Worm (Caenorhabditis elegans) whole organism, midembryonic: ENCODE data around the gene ntl-4.

Experiments
- T22C8.4 ChIP-seq: fragments of 200-800 bp; sonication (Bioruptor generic); IDR thresholded peaks from 2 replicates; pipeline ENCODE4 v1.3.6; 2022; ENCODE audit warnings: missing genetic modification characterization, missing compliant biosample characterization
- cog-1 ChIP-seq: sonication (generic microtip); optimal IDR thresholded peaks from 2 replicates; lab custom pipeline; 2016; ENCODE audit warnings: missing genetic modification characterization, missing compliant biosample characterization
- flt-1 ChIP-seq: fragments of 200-800 bp; sonication (Bioruptor generic); IDR thresholded peaks from 2 replicates; pipeline ENCODE4 v1.3.6; 2022; ENCODE audit warnings: missing genetic modification characterization, missing compliant biosample characterization
- klf-2 ChIP-seq: fragments of 200-800 bp; sonication (Bioruptor generic); conservative IDR thresholded peaks from 2 replicates; pipeline ENCODE4 v1.3.6; 2022; ENCODE audit warnings: missing genetic modification reagents, missing genetic modification characterization, missing compliant biosample characterization
- med-1 ChIP-seq: sonication (generic microtip); optimal IDR thresholded peaks from 2 replicates; lab custom pipeline; 2017; ENCODE audit warnings: missing genetic modification characterization, mild to moderate bottlenecking, missing compliant biosample characterization, antibody characterized with exemption, missing genetic modification reagents; ENCODE audit not compliant: insufficient read depth
- ref-1 ChIP-seq: fragments of 200-800 bp; sonication (Bioruptor generic); conservative IDR thresholded peaks from 2 replicates; pipeline ENCODE4 v1.3.6; 2022; ENCODE audit warnings: missing genetic modification reagents, missing genetic modification characterization, missing compliant biosample characterization
- tab-1 ChIP-seq: fragments of 200-800 bp; sonication (Bioruptor generic); IDR thresholded peaks from 2 replicates; pipeline ENCODE4 v1.3.6; 2022; ENCODE audit warnings: missing genetic modification characterization, missing compliant biosample characterization
- ztf-23 ChIP-seq: fragments of 200-800 bp; sonication (Bioruptor generic); IDR thresholded peaks from 2 replicates; pipeline ENCODE4 v1.3.6; 2022; ENCODE audit warnings: missing genetic modification reagents, missing genetic modification characterization, missing compliant biosample characterization
- ztf-29 ChIP-seq: fragments of 200-800 bp; sonication (Bioruptor generic); IDR thresholded peaks from 2 replicates; pipeline ENCODE4 v1.3.6; 2022; ENCODE audit warnings: missing genetic modification reagents, missing genetic modification characterization, missing compliant biosample characterization

Gene ntl-4

DNA sequence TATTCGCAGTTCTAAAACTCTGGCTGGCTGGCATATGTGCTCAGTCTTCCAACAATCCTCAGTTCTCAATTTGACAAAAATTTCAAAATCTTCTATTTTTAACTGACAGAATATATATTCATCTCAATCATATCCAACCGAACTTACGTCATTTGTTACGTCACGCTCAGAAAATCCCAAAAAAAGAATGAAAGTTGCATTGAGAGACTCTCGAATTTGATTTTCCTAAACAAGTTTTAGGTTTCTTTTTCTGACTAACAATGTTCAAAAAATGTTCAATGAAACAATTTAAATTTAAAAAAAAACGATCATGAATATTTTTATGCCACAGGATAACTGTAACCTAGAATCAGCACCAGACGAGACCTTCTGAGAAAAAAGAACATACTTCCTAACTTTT is 12.4 kb upstream of the ntl-4 start:
- no peak for TF ChIP-seq med-1 (GFP tag; lab: Kevin White, UChicago)
- TF ChIP-seq klf-2 (GFP tag; lab: Robert Waterston, UW), result no peak
- no peak for TF ChIP-seq ref-1 (GFP tag; lab: Robert Waterston, UW)
- no peak for TF ChIP-seq ztf-29 (GFP tag; lab: Robert Waterston, UW)
- no peak for TF ChIP-seq tab-1 (GFP tag; lab: Robert Waterston, UW)
- TF ChIP-seq T22C8.4 (GFP tag; lab: Robert Waterston, UW), result no peak
- TF ChIP-seq cog-1 (tag; lab: Kevin White, UChicago), result no peak
- TF ChIP-seq flt-1, result no peak

DNA sequence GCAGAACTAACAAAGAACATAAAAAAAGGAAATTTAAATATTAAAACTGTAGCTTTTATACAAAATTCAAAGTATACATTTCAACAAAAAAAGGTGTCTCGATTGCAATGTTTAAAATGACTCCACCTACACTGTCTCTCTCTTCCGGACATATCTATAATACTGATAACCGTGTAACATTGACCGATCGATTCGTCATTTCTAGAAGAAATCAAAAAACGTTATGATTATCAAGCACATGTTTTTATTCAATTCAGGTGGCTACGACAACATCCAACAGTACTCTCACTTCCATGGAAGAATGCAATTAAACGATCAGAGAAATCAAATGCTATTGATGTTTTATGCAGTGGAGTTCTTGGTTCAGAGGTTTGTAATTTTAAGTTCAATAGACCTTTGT is 11.9 kb upstream of the ntl-4 start:
- no peak for TF ChIP-seq ztf-23 (GFP tag; lab: Robert Waterston, UW)
- TF ChIP-seq tab-1 (GFP tag; lab: Robert Waterston, UW), result no peak
- TF ChIP-seq T22C8.4 (GFP tag; lab: Robert Waterston, UW), result no peak
- no peak for TF ChIP-seq flt-1
- no peak for TF ChIP-seq med-1 (GFP tag; lab: Kevin White, UChicago)
- TF ChIP-seq ztf-29 (GFP tag; lab: Robert Waterston, UW), result no peak
- TF ChIP-seq cog-1 (tag; lab: Kevin White, UChicago), result no peak

DNA sequence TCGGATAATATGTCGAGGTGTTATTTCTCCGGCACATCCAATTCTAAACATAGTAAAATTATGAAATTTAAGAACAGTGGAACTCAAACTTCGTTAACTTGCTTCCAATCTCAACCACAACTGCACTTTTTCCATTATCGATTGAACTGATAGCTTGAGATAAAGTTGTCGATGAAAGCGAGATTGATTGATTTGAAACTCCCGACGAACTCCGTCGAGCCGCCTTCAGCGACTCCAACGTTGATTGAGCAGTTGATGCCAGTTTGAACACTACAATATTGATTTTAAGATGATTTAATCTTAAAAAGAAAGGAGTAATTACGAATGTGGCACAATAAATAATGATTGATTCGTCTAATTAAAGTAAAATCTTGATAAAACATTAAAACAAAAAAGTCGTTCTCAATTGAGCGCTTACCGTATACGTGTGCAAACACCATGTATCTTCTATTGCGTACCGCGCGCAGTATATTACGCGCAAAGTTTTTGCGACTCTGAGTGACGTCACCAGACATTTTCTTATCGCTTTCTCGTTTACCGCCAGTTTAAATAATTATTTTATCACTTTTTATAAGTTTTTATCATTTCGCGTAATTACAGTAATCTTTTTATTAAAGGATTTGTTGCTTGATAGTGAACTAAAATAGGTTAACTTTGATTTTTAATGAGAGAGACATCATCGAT is 8.0 kb upstream of the ntl-4 start, which contains the start of gene arp-11:
TSS of gene arp-11 (minus strand) at position 51 of the 684 bp plus-strand sequence.
- peak; percentile 13 for TF ChIP-seq cog-1 (tag; lab: Kevin White, UChicago)
- no peak for TF ChIP-seq flt-1

DNA sequence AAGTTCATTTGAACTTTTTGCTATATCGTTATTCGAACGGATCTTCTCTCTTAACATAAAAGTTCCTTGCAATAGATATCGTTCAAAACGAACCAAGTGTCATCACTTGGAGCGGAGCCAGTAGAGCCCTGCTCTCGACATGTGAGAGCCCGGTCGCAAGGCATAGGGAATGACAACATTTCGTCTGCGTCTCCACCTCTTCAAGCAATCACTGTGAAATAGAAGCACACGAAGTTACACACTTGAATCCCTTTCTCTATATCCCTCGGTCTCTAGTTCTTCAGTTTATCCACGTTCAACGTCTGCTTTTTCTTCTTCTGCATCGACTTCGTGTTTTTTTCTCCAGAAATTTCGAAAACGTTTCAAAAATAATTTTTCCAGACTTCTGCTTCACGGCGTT is 7.0 kb upstream of the ntl-4 start, which contains the start of gene C49H3.6:
TSS of gene C49H3.6 (plus strand) at position 380 of the 400 bp plus-strand sequence.
- TF ChIP-seq ref-1 (GFP tag; lab: Robert Waterston, UW), result no peak
- TF ChIP-seq cog-1 (tag; lab: Kevin White, UChicago), result peak; percentile 29

- no peak for TF ChIP-seq klf-2 (GFP tag; lab: Robert Waterston, UW)
- no peak for TF ChIP-seq ref-1 (GFP tag; lab: Robert Waterston, UW)
- TF ChIP-seq tab-1 (GFP tag; lab: Robert Waterston, UW), result no peak
- TF ChIP-seq flt-1, result no peak
- TF ChIP-seq ztf-23 (GFP tag; lab: Robert Waterston, UW), result no peak
- no peak for TF ChIP-seq med-1 (GFP tag; lab: Kevin White, UChicago)
- no peak for TF ChIP-seq T22C8.4 (GFP tag; lab: Robert Waterston, UW)
- no peak for TF ChIP-seq ztf-29 (GFP tag; lab: Robert Waterston, UW)
- TF ChIP-seq cog-1 (tag; lab: Kevin White, UChicago), result no peak
These were observed 3.7 kb upstream of the ntl-4 start for ce11 chrIV:7906643-7907042.

ce11 chrIV:7909455-7910141 is 777 bp upstream of the ntl-4 start:
- peak; percentile 47; the same call in 1 of the 2 replicates for TF ChIP-seq flt-1
- no peak for TF ChIP-seq ztf-29 (GFP tag; lab: Robert Waterston, UW)

DNA sequence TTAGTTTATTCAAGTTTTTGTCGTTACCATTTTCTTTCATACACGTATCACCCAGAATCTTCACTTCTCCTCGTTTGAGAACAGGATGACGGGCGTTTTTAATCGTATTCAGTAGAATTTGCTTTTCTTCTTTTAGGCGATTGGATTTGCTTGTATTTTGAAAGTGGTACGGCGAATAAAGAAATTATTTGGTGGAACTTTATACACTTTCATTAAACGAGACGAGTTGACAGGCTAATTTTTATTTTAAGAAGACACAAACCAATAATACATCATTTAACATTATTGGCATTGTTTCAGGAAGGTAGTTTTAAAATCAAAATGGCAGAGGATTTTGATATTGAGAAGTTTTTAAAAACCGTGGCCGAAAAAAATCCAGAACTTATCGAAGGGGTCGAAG is 4.6 kb downstream of the ntl-4 start, which contains the start of gene C49H3.4:
TSS of gene C49H3.4 (plus strand) at position 301 of the 400 bp plus-strand sequence.
- TF ChIP-seq med-1 (GFP tag; lab: Kevin White, UChicago) (no peak), tab-1 (GFP tag; lab: Robert Waterston, UW) (no peak), klf-2 (GFP tag; lab: Robert Waterston, UW) (no peak), flt-1 (no peak), T22C8.4 (GFP tag; lab: Robert Waterston, UW) (no peak), ref-1 (GFP tag; lab: Robert Waterston, UW) (no peak), ztf-23 (GFP tag; lab: Robert Waterston, UW) (no peak), ztf-29 (GFP tag; lab: Robert Waterston, UW) (no peak), cog-1 (tag; lab: Kevin White, UChicago) (no peak)

- TF ChIP-seq ztf-23 (GFP tag; lab: Robert Waterston, UW) (no peak), med-1 (GFP tag; lab: Kevin White, UChicago) (no peak), ref-1 (GFP tag; lab: Robert Waterston, UW) (no peak), tab-1 (GFP tag; lab: Robert Waterston, UW) (no peak), T22C8.4 (GFP tag; lab: Robert Waterston, UW) (no peak), cog-1 (tag; lab: Kevin White, UChicago) (no peak), flt-1 (no peak), klf-2 (GFP tag; lab: Robert Waterston, UW) (no peak), ztf-29 (GFP tag; lab: Robert Waterston, UW) (no peak)
These were observed 6.5 kb downstream of the ntl-4 start for ce11 chrIV:7916907-7917306.

ce11 chrIV:7917881-7918280 is 7.5 kb downstream of the ntl-4 start:
- TF ChIP-seq tab-1 (GFP tag; lab: Robert Waterston, UW) (no peak), ref-1 (GFP tag; lab: Robert Waterston, UW) (no peak), klf-2 (GFP tag; lab: Robert Waterston, UW) (no peak), T22C8.4 (GFP tag; lab: Robert Waterston, UW) (no peak), med-1 (GFP tag; lab: Kevin White, UChicago) (no peak), cog-1 (tag; lab: Kevin White, UChicago) (no peak), ztf-29 (GFP tag; lab: Robert Waterston, UW) (no peak), ztf-23 (GFP tag; lab: Robert Waterston, UW) (no peak), flt-1 (no peak)
